Worm (Caenorhabditis elegans): ENCODE data around the gene F46H5.5.

DNA sequence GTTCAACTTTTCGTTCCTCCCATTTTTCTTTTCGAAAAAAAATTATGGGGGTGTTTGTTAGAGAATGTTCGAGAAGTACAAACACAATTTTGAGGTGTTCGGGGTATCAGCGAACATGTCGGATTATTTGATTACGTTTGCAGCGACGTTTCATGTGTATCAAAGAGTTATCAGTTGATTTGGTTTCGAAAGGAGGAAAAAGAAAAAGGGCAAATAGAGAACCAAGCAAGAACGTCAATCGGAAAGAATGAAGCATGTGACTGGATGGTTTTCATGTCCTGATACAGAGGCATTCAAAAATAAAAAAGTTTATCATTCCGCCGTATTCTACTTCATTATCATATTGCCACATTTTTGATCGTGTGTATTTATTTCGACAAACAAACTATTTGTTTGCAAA, 12.0 kb downstream of the F46H5.5 start:
- TF ChIP-seq ztf-23 (GFP tag; IDR thresholded peaks at IDR 0.05): no peak
- TF ChIP-seq ref-1 (GFP tag; conservative IDR thresholded peaks at IDR 0.05): no peak
- no peak for TF ChIP-seq flt-1 (GFP tag; IDR thresholded peaks at IDR 0.05)

All from whole organism, midembryonic.